Fruit fly (Drosophila melanogaster): Measurements from ENCODE around the gene CG13083.
A peak's percentile ranks its signal among the peaks of the same experiment; 100 is the strongest.

Gene CG13083

DNA sequence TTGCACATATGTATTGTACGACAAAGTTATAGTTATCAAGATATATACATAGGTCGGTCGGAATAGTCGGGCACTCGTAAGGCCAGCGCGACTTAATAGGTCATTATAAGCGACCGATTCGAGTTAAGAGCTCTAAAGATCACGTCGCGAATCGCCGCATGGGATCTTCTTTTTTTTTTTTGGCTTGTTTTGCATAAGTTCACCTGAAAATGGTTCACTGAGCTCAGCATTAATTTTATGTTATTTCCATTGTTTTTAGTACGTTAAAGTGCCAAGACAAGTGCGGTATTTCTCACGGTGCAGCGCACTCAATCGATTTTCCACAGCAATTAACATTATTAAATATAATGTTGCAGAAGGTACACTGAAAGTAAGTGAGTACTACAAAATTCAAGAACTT lies 46.0 kb upstream of the CG13083 start:
- peak; percentile 22 for TF ChIP-seq CG6163 (GFP tag; IDR thresholded peaks at IDR 0.05)
- no peak for TF ChIP-seq OdsH (GFP tag; optimal IDR thresholded peaks at IDR 0.05)
- peak; percentile 44; the same call in 1 of the 2 replicates for TF ChIP-seq Gug (GFP tag; IDR thresholded peaks at IDR 0.05)
- peak; percentile 13; the same call in 1 of the 3 replicates for TF ChIP-seq CG8119 (GFP tag; IDR thresholded peaks at IDR 0.05)
- TF ChIP-seq CG8319 (GFP tag; optimal IDR thresholded peaks at IDR 0.05): no peak
- TF ChIP-seq eg (GFP tag; IDR thresholded peaks at IDR 0.05): peak; percentile 37; the same call in 1 of the 3 replicates
- TF ChIP-seq CG4318 (GFP tag; optimal IDR thresholded peaks at IDR 0.05): no peak
- peak; percentile 16; the same call in 1 of the 2 replicates for TF ChIP-seq CG11294 (GFP tag; IDR thresholded peaks at IDR 0.05)
- TF ChIP-seq CG6792 (GFP tag; optimal IDR thresholded peaks at IDR 0.05): no peak
- TF ChIP-seq spab (GFP tag; optimal IDR thresholded peaks at IDR 0.05): no peak
- TF ChIP-seq Eip78C (GFP tag): peak; percentile 76
- TF ChIP-seq fd59A (GFP tag; optimal IDR thresholded peaks at IDR 0.05): no peak
- TF ChIP-seq topi (GFP tag; optimal IDR thresholded peaks at IDR 0.05): no peak
- TF ChIP-seq Hr4 (GFP tag; optimal IDR thresholded peaks at IDR 0.05): peak; percentile 12

DNA sequence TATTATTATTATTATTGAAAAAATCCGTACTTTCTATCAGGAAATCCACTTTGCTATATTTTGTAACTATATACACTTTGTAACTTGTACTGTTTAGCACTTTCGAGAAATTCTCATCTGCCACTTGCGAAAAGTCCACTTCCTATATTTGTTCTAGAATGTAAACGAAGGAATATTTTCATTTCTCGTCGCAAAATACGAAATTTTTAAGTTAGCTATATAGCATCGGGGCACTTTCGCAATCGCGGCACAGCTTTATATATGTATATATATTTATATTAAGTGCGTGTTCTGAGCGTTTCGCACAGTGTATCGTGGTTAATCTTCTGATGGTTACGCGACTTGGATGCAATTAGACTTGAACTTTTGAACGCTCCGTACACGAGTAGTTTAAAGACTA lies 45.5 kb upstream of the CG13083 start, which contains the start of gene RanGAP:
RanGAP (plus strand) TSS at position 169 of the 400 bp plus-strand sequence.
- TF ChIP-seq CG1621 (tag; optimal IDR thresholded peaks at IDR 0.05) (no peak), Met (GFP tag; optimal IDR thresholded peaks at IDR 0.05) (no peak), Smox (GFP tag; optimal IDR thresholded peaks at IDR 0.05) (no peak), dsx (GFP tag; optimal IDR thresholded peaks at IDR 0.05; ENCODE audit: poor library complexity, severe bottlenecking) (no peak), CG10669 (GFP tag; optimal IDR thresholded peaks at IDR 0.05) (peak; percentile 9), CG15336 (GFP tag; IDR thresholded peaks at IDR 0.05) (no peak), CG4318 (GFP tag; optimal IDR thresholded peaks at IDR 0.05) (peak; percentile 27), svp (GFP tag) (peak; percentile 71), CG6276 (GFP tag; optimal IDR thresholded peaks at IDR 0.05) (peak; percentile 60), Sox15 (GFP tag; optimal IDR thresholded peaks at IDR 0.05) (no peak), spab (GFP tag; optimal IDR thresholded peaks at IDR 0.05) (no peak), Sox102F (GFP tag; optimal IDR thresholded peaks at IDR 0.05) (no peak), CG16779 (tag; optimal IDR thresholded peaks at IDR 0.05) (peak; percentile 11), eg (GFP tag; IDR thresholded peaks at IDR 0.05) (0 out of 3 replicates have a peak, but pooled peaks have one; percentile 39), achi (GFP tag; optimal IDR thresholded peaks at IDR 0.05) (no peak), CG31627 (GFP tag; optimal IDR thresholded peaks at IDR 0.05) (no peak), CG7368 (GFP tag; optimal IDR thresholded peaks at IDR 0.05) (no peak), salr (GFP tag; optimal IDR thresholded peaks at IDR 0.05) (peak in 1 of 2 experiments; percentile 1), cyc (GFP tag; optimal IDR thresholded peaks at IDR 0.05) (no peak), CG8119 (GFP tag; IDR thresholded peaks at IDR 0.05) (no peak), CG9139 (GFP tag; optimal IDR thresholded peaks at IDR 0.05) (no peak), topi (GFP tag; optimal IDR thresholded peaks at IDR 0.05) (no peak), Hr39 (GFP tag; optimal IDR thresholded peaks at IDR 0.05) (no peak), esn (GFP tag; optimal IDR thresholded peaks at IDR 0.05) (no peak), pdm3 (GFP tag; optimal IDR thresholded peaks at IDR 0.05) (no peak), Lpt (GFP tag; optimal IDR thresholded peaks at IDR 0.05) (no peak), Gug (GFP tag; IDR thresholded peaks at IDR 0.05) (no peak), CG6854 (GFP tag; optimal IDR thresholded peaks at IDR 0.05) (no peak), Eip78C (GFP tag) (peak; percentile 24), CG8319 (GFP tag; optimal IDR thresholded peaks at IDR 0.05) (no peak), CG11762 (GFP tag; optimal IDR thresholded peaks at IDR 0.05; ENCODE audit: insufficient read depth) (no peak), CG32006 (GFP tag; optimal IDR thresholded peaks at IDR 0.05) (peak; percentile 60), dac (GFP tag; optimal IDR thresholded peaks at IDR 0.05) (no peak), CG34406 (GFP tag; optimal IDR thresholded peaks at IDR 0.05) (no peak), CG6163 (GFP tag; IDR thresholded peaks at IDR 0.05) (peak; percentile 40; the same call in 2 of the 3 replicates), CG11294 (GFP tag; IDR thresholded peaks at IDR 0.05) (peak; percentile 27; the same call in 1 of the 2 replicates), Hr38 (GFP tag; optimal IDR thresholded peaks at IDR 0.05) (no peak), lz (GFP tag; optimal IDR thresholded peaks at IDR 0.05) (no peak), fkh (GFP tag; optimal IDR thresholded peaks at IDR 0.05) (no peak), CG6808 (GFP tag; optimal IDR thresholded peaks at IDR 0.05) (peak; percentile 40), CG8632 (GFP tag; optimal IDR thresholded peaks at IDR 0.05) (no peak), Sox14 (GFP tag; optimal IDR thresholded peaks at IDR 0.05) (no peak), acj6 (GFP tag; optimal IDR thresholded peaks at IDR 0.05) (no peak), Ets21C (GFP tag; optimal IDR thresholded peaks at IDR 0.05) (no peak), fd85E (GFP tag; optimal IDR thresholded peaks at IDR 0.05) (no peak)
